Worm (Caenorhabditis elegans) whole organism, young adult: Measurements from ENCODE around the gene stt-3.

ENCODE experiments used
- B0336.3 ChIP-seq: fragments of 200-800 bp; sonication (Bioruptor generic); IDR thresholded peaks from 2 replicates; pipeline ENCODE4 v1.3.6; 2022; ENCODE audit warnings: missing genetic modification characterization, missing compliant biosample characterization
- C06A6.2 ChIP-seq: fragments of 200-800 bp; sonication (Bioruptor generic); conservative IDR thresholded peaks from 2 replicates; pipeline ENCODE4 v1.3.6; 2022; ENCODE audit warnings: missing genetic modification characterization, missing compliant biosample characterization
- C17E4.6 ChIP-seq: fragments of 200-800 bp; sonication (Bioruptor generic); IDR thresholded peaks from 2 replicates; pipeline ENCODE4 v1.3.6; 2022; ENCODE audit warnings: missing genetic modification reagents, missing genetic modification characterization, missing compliant biosample characterization
- F49E8.2 ChIP-seq: sonication (generic microtip); optimal IDR thresholded peaks from 3 replicates; lab custom pipeline; 2017; ENCODE audit warnings: missing genetic modification characterization, mild to moderate bottlenecking, missing compliant biosample characterization, antibody characterized with exemption, moderate library complexity; ENCODE audit not compliant: insufficient read depth
- F57C9.4 ChIP-seq: sonication (generic microtip); optimal IDR thresholded peaks from 2 replicates; lab custom pipeline; 2017; ENCODE audit warnings: mild to moderate bottlenecking, missing genetic modification characterization, missing compliant biosample characterization
- K11D2.4 ChIP-seq: fragments of 200-800 bp; sonication (Bioruptor generic); IDR thresholded peaks from 2 replicates; pipeline ENCODE4 v1.3.6; 2022; ENCODE audit warnings: missing genetic modification reagents, missing genetic modification characterization, missing compliant biosample characterization
- Y53F4B.3 ChIP-seq: fragments of 200-800 bp; sonication (Bioruptor generic); IDR thresholded peaks from 2 replicates; pipeline ENCODE4 v1.3.6; 2022; ENCODE audit warnings: missing genetic modification reagents, missing genetic modification characterization, missing compliant biosample characterization
- Y56A3A.18 ChIP-seq: fragments of 200-800 bp; sonication (Bioruptor generic); IDR thresholded peaks from 2 replicates; pipeline ENCODE4 v1.3.6; 2022; ENCODE audit warnings: missing genetic modification reagents, missing genetic modification characterization, missing compliant biosample characterization
- Y67H2A.10 ChIP-seq: fragments of 200-800 bp; sonication (Bioruptor generic); conservative IDR thresholded peaks from 2 replicates; pipeline ENCODE4 v1.3.6; 2022; ENCODE audit warnings: missing genetic modification reagents, missing genetic modification characterization, missing compliant biosample characterization
- ZK185.1 ChIP-seq: sonication (generic microtip); optimal IDR thresholded peaks from 2 replicates; lab custom pipeline; 2016; ENCODE audit warnings: mild to moderate bottlenecking, missing genetic modification characterization, missing compliant biosample characterization; ENCODE audit not compliant: poor library complexity, severe bottlenecking
- atf-7 ChIP-seq: sonication (generic microtip); optimal IDR thresholded peaks from 2 replicates; lab custom pipeline; 2017; ENCODE audit warnings: mild to moderate bottlenecking, missing genetic modification characterization, missing compliant biosample characterization
- athp-1 ChIP-seq: sonication (generic microtip); optimal IDR thresholded peaks from 2 replicates; lab custom pipeline; 2017; ENCODE audit warnings: mild to moderate bottlenecking, missing genetic modification characterization, missing compliant biosample characterization
- attf-5 ChIP-seq: fragments of 200-800 bp; sonication (Bioruptor generic); optimal IDR thresholded peaks from 2 replicates; lab custom pipeline; 2018; ENCODE audit warnings: mild to moderate bottlenecking, missing genetic modification characterization, missing compliant biosample characterization
- cebp-1 ChIP-seq, 2 experiments: fragments of 200-800 bp in 1 of 2; sonication (Bioruptor generic) in 1 of 2; sonication (generic microtip) in 1 of 2; IDR thresholded peaks in 1 of 2; optimal IDR thresholded peaks in 1 of 2; 2 replicates each; pipeline versions ENCODE4 v1.3.6 to Lab custom; 2017 to 2022; ENCODE audit warnings: missing compliant biosample characterization in 2 of 2, missing genetic modification characterization in 2 of 2, mild to moderate bottlenecking in 1 of 2, missing genetic modification reagents in 1 of 2, moderate library complexity in 1 of 2
- egrh-3 ChIP-seq: fragments of 200-800 bp; sonication (Bioruptor generic); IDR thresholded peaks from 2 replicates; pipeline ENCODE4 v1.3.6; 2022; ENCODE audit warnings: missing genetic modification reagents, missing genetic modification characterization, missing compliant biosample characterization
- ets-4 ChIP-seq: fragments of 200-800 bp; sonication (Bioruptor generic); optimal IDR thresholded peaks from 2 replicates; lab custom pipeline; 2018; ENCODE audit warnings: mild to moderate bottlenecking, missing genetic modification characterization, missing compliant biosample characterization
- hlh-12 ChIP-seq: sonication (generic microtip); optimal IDR thresholded peaks from 2 replicates; lab custom pipeline; 2016; ENCODE audit warnings: missing genetic modification characterization, missing compliant biosample characterization
- hmg-1.2 ChIP-seq: fragments of 200-800 bp; sonication (Bioruptor generic); IDR thresholded peaks from 2 replicates; pipeline ENCODE4 v1.3.6; 2022; ENCODE audit warnings: missing genetic modification reagents, missing genetic modification characterization, missing compliant biosample characterization
- lag-1 ChIP-seq: fragments of 200-800 bp; sonication (Bioruptor generic); IDR thresholded peaks from 2 replicates; pipeline ENCODE4 v1.3.6; 2022; ENCODE audit warnings: missing genetic modification reagents, missing genetic modification characterization, missing compliant biosample characterization
- lin-26 ChIP-seq: fragments of 200-800 bp; sonication (Bioruptor generic); IDR thresholded peaks from 2 replicates; pipeline ENCODE4 v1.3.6; 2022; ENCODE audit warnings: missing genetic modification reagents, missing genetic modification characterization, missing compliant biosample characterization
- lin-35 ChIP-seq, 3 experiments: fragments of 150-350 bp in 2 of 3; sonication (generic microtip) in 1 of 3; optimal IDR thresholded peaks; 2 replicates each; lab custom pipeline; 2014 to 2018; ENCODE audit warnings: missing biosample characterization in 3 of 3, missing genetic modification characterization in 3 of 3, missing genetic modification reagents in 3 of 3
- lin-40 ChIP-seq: sonication (generic microtip); optimal IDR thresholded peaks from 2 replicates; lab custom pipeline; 2016; ENCODE audit warnings: missing genetic modification characterization, mild to moderate bottlenecking, missing compliant biosample characterization, missing genotype, missing genetic modification reagents
- lin-54 ChIP-seq: fragments of 200-800 bp; sonication (Bioruptor generic); optimal IDR thresholded peaks from 2 replicates; lab custom pipeline; 2018; ENCODE audit warnings: mild to moderate bottlenecking, missing genetic modification characterization, missing compliant biosample characterization
- madf-10 ChIP-seq: sonication (generic microtip); optimal IDR thresholded peaks from 2 replicates; lab custom pipeline; 2016; ENCODE audit warnings: mild to moderate bottlenecking, missing genetic modification characterization, missing compliant biosample characterization
- madf-3 ChIP-seq: fragments of 200-800 bp; sonication (Bioruptor generic); IDR thresholded peaks from 2 replicates; pipeline ENCODE4 v1.3.6; 2022; ENCODE audit warnings: missing genetic modification reagents, missing genetic modification characterization, missing compliant biosample characterization
- mcd-1 ChIP-seq: fragments of 200-800 bp; sonication (Bioruptor generic); IDR thresholded peaks from 2 replicates; pipeline ENCODE4 v1.3.6; 2022; ENCODE audit warnings: missing genetic modification reagents, missing genetic modification characterization, missing compliant biosample characterization
- mxl-1 ChIP-seq: sonication (generic microtip); optimal IDR thresholded peaks from 2 replicates; lab custom pipeline; 2016; ENCODE audit warnings: missing genetic modification characterization, missing compliant biosample characterization
- nhr-27 ChIP-seq: fragments of 200-800 bp; sonication (Bioruptor generic); optimal IDR thresholded peaks from 2 replicates; lab custom pipeline; 2018; ENCODE audit warnings: mild to moderate bottlenecking, missing genetic modification characterization, moderate library complexity, missing compliant biosample characterization
- nhr-80 ChIP-seq: sonication (generic microtip); optimal IDR thresholded peaks from 2 replicates; lab custom pipeline; 2016; ENCODE audit warnings: missing genetic modification characterization, missing compliant biosample characterization
- nhr-90 ChIP-seq: sonication (generic microtip); optimal IDR thresholded peaks from 2 replicates; lab custom pipeline; 2016; ENCODE audit warnings: missing genotype, mild to moderate bottlenecking, missing genetic modification characterization, missing compliant biosample characterization
- pbrm-1 ChIP-seq: fragments of 200-800 bp; sonication (Bioruptor generic); IDR thresholded peaks from 2 replicates; pipeline ENCODE4 v1.3.6; 2022; ENCODE audit warnings: missing genetic modification reagents, missing genetic modification characterization, missing compliant biosample characterization
- rcor-1 ChIP-seq: fragments of 200-800 bp; sonication (Bioruptor generic); IDR thresholded peaks from 2 replicates; pipeline ENCODE4 v1.3.6; 2022; ENCODE audit warnings: missing genetic modification reagents, missing genetic modification characterization, missing compliant biosample characterization
- sea-2 ChIP-seq: fragments of 200-800 bp; sonication (Bioruptor generic); IDR thresholded peaks from 2 replicates; pipeline ENCODE4 v1.3.6; 2022; ENCODE audit warnings: missing genetic modification characterization, missing compliant biosample characterization
- snpc-1.3 ChIP-seq: sonication (generic microtip); optimal IDR thresholded peaks from 2 replicates; lab custom pipeline; 2017; ENCODE audit warnings: missing genetic modification characterization, mild to moderate bottlenecking, missing compliant biosample characterization, antibody characterized with exemption, moderate library complexity, missing genotype, missing genetic modification reagents; ENCODE audit not compliant: insufficient read depth
- snpc-4 ChIP-seq, 5 experiments: fragments of 150-350 bp in 1 of 5; sonication (generic microtip) in 4 of 5; optimal IDR thresholded peaks; 2 replicates each; lab custom pipeline; 2014 to 2018; ENCODE audit warnings: missing genetic modification characterization in 5 of 5, missing biosample characterization in 3 of 5, antibody characterized with exemption in 2 of 5, mild to moderate bottlenecking in 2 of 5, missing compliant biosample characterization in 2 of 5, missing genotype in 2 of 5, moderate library complexity in 2 of 5, missing genetic modification reagents in 1 of 5
- tlf-1 ChIP-seq: fragments of 200-800 bp; sonication (Bioruptor generic); optimal IDR thresholded peaks from 2 replicates; lab custom pipeline; 2018; ENCODE audit warnings: mild to moderate bottlenecking, missing genetic modification characterization, missing compliant biosample characterization
- unc-62 ChIP-seq: fragments of 150-350 bp; optimal IDR thresholded peaks from 2 replicates; lab custom pipeline; 2014; ENCODE audit warnings: missing biosample characterization, missing genetic modification reagents, missing genetic modification characterization
- ztf-18 ChIP-seq: sonication (generic microtip); optimal IDR thresholded peaks from 2 replicates; lab custom pipeline; 2016; ENCODE audit warnings: missing genotype, mild to moderate bottlenecking, missing genetic modification characterization, missing compliant biosample characterization
- ztf-22 ChIP-seq: fragments of 200-800 bp; sonication (Bioruptor generic); optimal IDR thresholded peaks from 2 replicates; lab custom pipeline; 2018; ENCODE audit warnings: mild to moderate bottlenecking, missing genetic modification characterization, moderate library complexity, missing compliant biosample characterization
- ztf-26 ChIP-seq: sonication (generic microtip); optimal IDR thresholded peaks from 2 replicates; lab custom pipeline; 2017; ENCODE audit warnings: missing genetic modification characterization, missing compliant biosample characterization
- ztf-3 ChIP-seq: fragments of 200-800 bp; sonication (Bioruptor generic); optimal IDR thresholded peaks from 2 replicates; lab custom pipeline; 2018; ENCODE audit warnings: mild to moderate bottlenecking, missing genetic modification characterization, missing compliant biosample characterization

stt-3 gene

ce11 chrIII:6278301-6278827 lies 29.9 kb downstream of the stt-3 start, which contains the start of gene C18F10.7 (continued):
- TF ChIP-seq C17E4.6 (GFP tag; lab: Robert Waterston, UW) (no peak), sea-2 (GFP tag; lab: Robert Waterston, UW) (no peak), hmg-1.2 (GFP tag; lab: Robert Waterston, UW) (peak; percentile 98)
- TF ChIP-seq, all 124 proteins: peak for 30

- TF ChIP-seq atf-7, result peak; percentile 3
- no peak for TF ChIP-seq Y67H2A.10 (GFP tag; lab: Robert Waterston, UW)
- TF ChIP-seq snpc-1.3 (tag; lab: Kevin White, UChicago), result no peak
- peak; percentile 20; the same call in 1 of the 2 replicates for TF ChIP-seq hmg-1.2 (GFP tag; lab: Robert Waterston, UW)
- no peak for TF ChIP-seq lag-1 (GFP tag; lab: Robert Waterston, UW)
- no peak for TF ChIP-seq ztf-3 (GFP tag; lab: Kevin White, UChicago)
- no peak for TF ChIP-seq ets-4 (GFP tag; lab: Kevin White, UChicago)
- TF ChIP-seq hlh-12 (tag; lab: Kevin White, UChicago), result no peak
Observed at ce11 chrIII:6279453-6279852, 31.0 kb downstream of the stt-3 start.

ce11 chrIII:6280070-6280596 lies 31.7 kb downstream of the stt-3 start, which contains the start of gene hmg-1.2:
Gene hmg-1.2, plus strand, starts transcription at chrIII:6280380.
- no peak for TF ChIP-seq mxl-1 (tag; lab: Kevin White, UChicago)
- TF ChIP-seq nhr-90, result peak; percentile 49
- 0 out of 2 replicates have a peak, but pooled peaks have one; percentile 48 for TF ChIP-seq C06A6.2
- TF ChIP-seq egrh-3 (GFP tag; lab: Robert Waterston, UW), result 0 out of 2 replicates have a peak, but pooled peaks have one; percentile 32
- peak; percentile 50 for TF ChIP-seq athp-1 (tag; lab: Kevin White, UChicago)
- 0 out of 2 replicates have a peak, but pooled peaks have one; percentile 9 for TF ChIP-seq K11D2.4
- peak; percentile 67 for TF ChIP-seq atf-7
- TF ChIP-seq rcor-1 (GFP tag; lab: Robert Waterston, UW), result peak; percentile 47; the same call in 1 of the 2 replicates
- no peak for TF ChIP-seq C17E4.6 (GFP tag; lab: Robert Waterston, UW)
- peak; percentile 83 for TF ChIP-seq unc-62 (GFP tag; lab: Kevin White, UChicago)
- TF ChIP-seq B0336.3 (GFP tag; lab: Robert Waterston, UW), result peak; percentile 85
- TF ChIP-seq ztf-18 (tag; lab: Kevin White, UChicago), result peak; percentile 18
- TF ChIP-seq attf-5 (GFP tag; lab: Kevin White, UChicago), result peak; percentile 62
- no peak for TF ChIP-seq F49E8.2 (tag; lab: Kevin White, UChicago)
- TF ChIP-seq tlf-1 (GFP tag; lab: Kevin White, UChicago), result peak; percentile 55
- peak; percentile 71 for TF ChIP-seq pbrm-1
- TF ChIP-seq cebp-1 (GFP tag; IDR thresholded peaks at IDR 0.05; lab: Robert Waterston, UW), result peak; percentile 74
- peak; percentile 94 for TF ChIP-seq cebp-1 (tag; optimal IDR thresholded peaks at IDR 0.05; lab: Kevin White, UChicago)
- TF ChIP-seq ZK185.1 (tag; lab: Kevin White, UChicago), result peak; percentile 76
- no peak for TF ChIP-seq nhr-27 (tag; lab: Kevin White, UChicago)
- TF ChIP-seq Y53F4B.3 (GFP tag; lab: Robert Waterston, UW), result no peak
- no peak for TF ChIP-seq ztf-3 (GFP tag; lab: Kevin White, UChicago)
- no peak for TF ChIP-seq Y56A3A.18
- TF ChIP-seq F57C9.4, result no peak
- no peak for TF ChIP-seq madf-3 (GFP tag; lab: Robert Waterston, UW)
- TF ChIP-seq hmg-1.2 (GFP tag; lab: Robert Waterston, UW), result peak; percentile 99
- TF ChIP-seq mcd-1 (GFP tag; lab: Robert Waterston, UW), result peak; percentile 57
- peak; percentile 47; the same call in 1 of the 2 replicates for TF ChIP-seq lin-26 (GFP tag; lab: Robert Waterston, UW)
- TF ChIP-seq snpc-4 (GFP tag; optimal IDR thresholded peaks at IDR 0.05; lab: Kevin White, UChicago), result peak; percentile 11
- TF ChIP-seq snpc-4 (tag; optimal IDR thresholded peaks at IDR 0.05; lab: Kevin White, UChicago), result peak in 3 of 4 experiments; percentile 60 to 75 (median 73)
- peak; percentile 74 for TF ChIP-seq nhr-80 (tag; lab: Kevin White, UChicago)
- peak; percentile 12 for TF ChIP-seq ztf-22
- peak; percentile 85 for TF ChIP-seq lin-40
- peak; percentile 39 for TF ChIP-seq lin-54
- TF ChIP-seq lin-35 (GFP tag; optimal IDR thresholded peaks at IDR 0.05; lab: Kevin White, UChicago), result peak in 1 of 3 experiments; percentile 42
- peak; percentile 65 for TF ChIP-seq madf-10 (tag; lab: Kevin White, UChicago)
- TF ChIP-seq ztf-26 (tag; lab: Kevin White, UChicago), result peak; percentile 69
